Fruit fly (Drosophila melanogaster) S2 (cell line): Measurements from ENCODE around the gene CG43055.

Experiments used
- CG8478 ChIP-seq: fragments of >200 bp; optimal IDR thresholded peaks from 2 replicates; lab custom pipeline; 2018
- CTCF ChIP-seq, 2 experiments: fragments of >200 bp; optimal IDR thresholded peaks; 2 replicates each; lab custom pipeline; 2018

- TF ChIP-seq CTCF (optimal IDR thresholded peaks at IDR 0.05; lab: Kevin White, UChicago) (no peak), CG8478 (no peak)
These were observed 25.3 kb upstream of the CG43055 start, which contains the start of gene Vps53 for dm6 chr2L:4385387-4386279.
